Fruit fly (Drosophila melanogaster) whole organism, embryonic: Measurements from ENCODE around the gene CG14424.

Experiments
- Ada2b ChIP-seq: fragments of 200-800 bp; sonication (Bioruptor generic); IDR thresholded peaks from 2 replicates; pipeline ENCODE4 v1.3.6; 2022; ENCODE audit warnings: missing biosample characterization, missing genetic modification characterization
- Atf6 ChIP-seq: fragments of 200-800 bp; sonication (Bioruptor generic); IDR thresholded peaks from 2 replicates; pipeline ENCODE4 v1.3.6; 2022; ENCODE audit warnings: missing biosample characterization, missing genetic modification characterization
- CG10565 ChIP-seq: fragments of 200-800 bp; sonication (Bioruptor generic); optimal IDR thresholded peaks from 3 replicates; lab custom pipeline; 2016; ENCODE audit warnings: missing biosample characterization, mild to moderate bottlenecking, missing genetic modification characterization
- CG11247 ChIP-seq: fragments of 200-800 bp; sonication (Bioruptor generic); IDR thresholded peaks from 2 replicates; pipeline ENCODE4 v1.3.6; 2022; ENCODE audit warnings: missing biosample characterization, missing genetic modification characterization
- CG11456 ChIP-seq: fragments of 200-800 bp; sonication (Bioruptor generic); IDR thresholded peaks from 3 replicates; pipeline ENCODE4 v1.3.6; 2022; ENCODE audit warnings: missing biosample characterization, missing genetic modification characterization
- CG12769 ChIP-seq: fragments of 200-800 bp; sonication (Bioruptor generic); optimal IDR thresholded peaks from 2 replicates; lab custom pipeline; 2019; ENCODE audit warnings: missing biosample characterization, mild to moderate bottlenecking, missing genetic modification characterization, moderate library complexity
- CG14860 ChIP-seq: fragments of 200-800 bp; sonication (Bioruptor generic); IDR thresholded peaks from 3 replicates; pipeline ENCODE4 v1.3.6; 2022; ENCODE audit warnings: missing biosample characterization, missing genetic modification characterization; ENCODE audit not compliant: partially characterized antibody
- CG15269 ChIP-seq: fragments of 200-800 bp; sonication (Bioruptor generic); optimal IDR thresholded peaks from 2 replicates; lab custom pipeline; 2018; ENCODE audit warnings: missing biosample characterization, mild to moderate bottlenecking, missing genetic modification characterization, moderate library complexity
- CG15514 ChIP-seq: fragments of 200-800 bp; sonication (Bioruptor generic); optimal IDR thresholded peaks from 3 replicates; lab custom pipeline; 2017; ENCODE audit warnings: missing biosample characterization, missing genetic modification characterization, mild to moderate bottlenecking, moderate library complexity, missing genetic modification reagents
- CG15601 ChIP-seq: fragments of 200-800 bp; sonication (Bioruptor generic); optimal IDR thresholded peaks from 3 replicates; lab custom pipeline; 2019; ENCODE audit warnings: missing biosample characterization, mild to moderate bottlenecking, missing genetic modification characterization, moderate library complexity
- CG1603 ChIP-seq: fragments of 200-800 bp; sonication (Bioruptor generic); optimal IDR thresholded peaks from 2 replicates; lab custom pipeline; 2019; ENCODE audit warnings: missing biosample characterization, mild to moderate bottlenecking, missing genetic modification characterization, moderate library complexity
- CG18599 ChIP-seq: fragments of 200-800 bp; sonication (Bioruptor generic); optimal IDR thresholded peaks from 3 replicates; lab custom pipeline; 2017; ENCODE audit warnings: missing biosample characterization, missing genetic modification characterization, mild to moderate bottlenecking, moderate library complexity, missing genetic modification reagents
- CG2120 ChIP-seq: fragments of 200-800 bp; sonication (Bioruptor generic); optimal IDR thresholded peaks from 3 replicates; lab custom pipeline; 2016; ENCODE audit warnings: missing biosample characterization, missing genetic modification characterization
- CG43689 ChIP-seq: fragments of 200-800 bp; sonication (Bioruptor generic); IDR thresholded peaks from 2 replicates; pipeline ENCODE4 v1.3.6; 2022; ENCODE audit warnings: missing biosample characterization, missing genetic modification characterization
- CG6683 ChIP-seq: fragments of 200-800 bp; sonication (Bioruptor generic); optimal IDR thresholded peaks from 2 replicates; lab custom pipeline; 2017; ENCODE audit warnings: missing biosample characterization, mild to moderate bottlenecking, missing genetic modification characterization, missing genetic modification reagents
- CG6689 ChIP-seq: fragments of 200-800 bp; sonication (Bioruptor generic); IDR thresholded peaks from 2 replicates; pipeline ENCODE4 v1.3.6; 2022; ENCODE audit warnings: missing biosample characterization, missing genetic modification characterization
- CG7556 ChIP-seq: fragments of 200-800 bp; sonication (Bioruptor generic); optimal IDR thresholded peaks from 2 replicates; lab custom pipeline; 2017; ENCODE audit warnings: missing biosample characterization, mild to moderate bottlenecking, missing genetic modification characterization
- CG9932 ChIP-seq: fragments of 200-800 bp; sonication (Bioruptor generic); IDR thresholded peaks from 2 replicates; pipeline ENCODE4 v1.3.6; 2022; ENCODE audit warnings: missing biosample characterization, missing genetic modification characterization
- CTCF ChIP-seq: fragments of 200-800 bp; sonication (Bioruptor generic); optimal IDR thresholded peaks from 2 replicates; lab custom pipeline; 2017; ENCODE audit warnings: missing biosample characterization, mild to moderate bottlenecking, missing genetic modification characterization, moderate library complexity
- D ChIP-seq, 2 experiments: fragments of 200-800 bp in 1 of 2; fragments of >200 bp in 1 of 2; sonication (Bioruptor generic) in 1 of 2; optimal IDR thresholded peaks; 2 replicates in 1 of 2; 3 replicates in 1 of 2; lab custom pipeline; 2017; ENCODE audit warnings: mild to moderate bottlenecking in 1 of 2, missing biosample characterization in 1 of 2, missing genetic modification characterization in 1 of 2, missing genetic modification reagents in 1 of 2
- Dad ChIP-seq: fragments of 200-800 bp; sonication (Bioruptor generic); optimal IDR thresholded peaks from 3 replicates; lab custom pipeline; 2016; ENCODE audit warnings: missing biosample characterization, missing genetic modification characterization
- Dbx ChIP-seq: fragments of 200-800 bp; sonication (Bioruptor generic); IDR thresholded peaks from 3 replicates; pipeline ENCODE4 v1.3.6; 2022; ENCODE audit warnings: missing biosample characterization, missing genetic modification characterization
- Dek ChIP-seq: fragments of 200-800 bp; sonication (Bioruptor generic); optimal IDR thresholded peaks from 3 replicates; lab custom pipeline; 2019; ENCODE audit warnings: missing biosample characterization, mild to moderate bottlenecking, missing genetic modification characterization, moderate library complexity
- E2f2 ChIP-seq: fragments of 200-800 bp; sonication (Bioruptor generic); IDR thresholded peaks from 2 replicates; pipeline ENCODE4 v1.3.6; 2022; ENCODE audit warnings: missing biosample characterization, missing genetic modification characterization
- Eip74EF ChIP-seq, 2 experiments: fragments of 200-800 bp in 1 of 2; fragments of >200 bp in 1 of 2; sonication (Bioruptor generic) in 1 of 2; optimal IDR thresholded peaks; 2 replicates each; lab custom pipeline; 2017 to 2019; ENCODE audit warnings: missing biosample characterization in 2 of 2, missing genetic modification characterization in 2 of 2, mild to moderate bottlenecking in 1 of 2, moderate library complexity in 1 of 2
- Gug ChIP-seq: fragments of 200-800 bp; sonication (Bioruptor generic); IDR thresholded peaks from 4 replicates; pipeline ENCODE4 v1.3.6; 2022; ENCODE audit warnings: missing biosample characterization, missing genetic modification characterization
- HmgZ ChIP-seq: fragments of 200-800 bp; sonication (Bioruptor generic); optimal IDR thresholded peaks from 2 replicates; lab custom pipeline; 2018; ENCODE audit warnings: missing biosample characterization, mild to moderate bottlenecking, missing genetic modification characterization
- Max ChIP-seq: fragments of 200-800 bp; sonication (Bioruptor generic); optimal IDR thresholded peaks from 2 replicates; lab custom pipeline; 2016; ENCODE audit warnings: missing biosample characterization, mild to moderate bottlenecking, missing genetic modification characterization
- Med ChIP-seq: fragments of 200-800 bp; sonication (Bioruptor generic); peaks from one replicate; lab custom pipeline; 2016; ENCODE audit warnings: missing biosample characterization, missing genetic modification characterization, mild to moderate bottlenecking, inconsistent platforms, moderate library complexity
- Oaz ChIP-seq: fragments of 200-800 bp; sonication (Bioruptor generic); IDR thresholded peaks from 2 replicates; pipeline ENCODE4 v1.3.6; 2022; ENCODE audit warnings: missing biosample characterization, missing genetic modification characterization
- Optix ChIP-seq: fragments of 200-800 bp; sonication (Bioruptor generic); IDR thresholded peaks from 3 replicates; pipeline ENCODE4 v1.3.6; 2022; ENCODE audit warnings: missing biosample characterization, missing genetic modification characterization
- Ptx1 ChIP-seq: fragments of 200-800 bp; sonication (Bioruptor generic); IDR thresholded peaks from 2 replicates; pipeline ENCODE4 v1.3.6; 2022; ENCODE audit warnings: missing biosample characterization, missing genetic modification characterization
- Rfx ChIP-seq: fragments of 200-800 bp; sonication (Bioruptor generic); IDR thresholded peaks from 2 replicates; pipeline ENCODE4 v1.3.6; 2022; ENCODE audit warnings: missing biosample characterization, missing genetic modification characterization
- YL-1 ChIP-seq: fragments of 200-800 bp; sonication (Bioruptor generic); optimal IDR thresholded peaks from 3 replicates; lab custom pipeline; 2017; ENCODE audit warnings: missing biosample characterization, mild to moderate bottlenecking, missing genetic modification characterization
- chn ChIP-seq: fragments of 200-800 bp; sonication (Bioruptor generic); optimal IDR thresholded peaks from 2 replicates; lab custom pipeline; 2016; ENCODE audit warnings: missing biosample characterization, missing genetic modification characterization
- gem ChIP-seq: fragments of 200-800 bp; sonication (Bioruptor generic); optimal IDR thresholded peaks from 2 replicates; lab custom pipeline; 2019; ENCODE audit warnings: missing biosample characterization, mild to moderate bottlenecking, missing genetic modification characterization, moderate library complexity
- grau ChIP-seq: fragments of 200-800 bp; optimal IDR thresholded peaks from 3 replicates; lab custom pipeline; 2019; ENCODE audit warnings: missing biosample characterization, mild to moderate bottlenecking, missing genetic modification characterization, moderate library complexity
- gt ChIP-seq: fragments of 200-800 bp; sonication (Bioruptor generic); IDR thresholded peaks from 2 replicates; pipeline ENCODE4 v1.3.6; 2022; ENCODE audit warnings: missing biosample characterization, missing genetic modification characterization
- hkb ChIP-seq, 2 experiments: fragments of 200-800 bp in 1 of 2; fragments of >200 bp in 1 of 2; sonication (Bioruptor generic) in 1 of 2; IDR thresholded peaks in 1 of 2; optimal IDR thresholded peaks in 1 of 2; 2 replicates each; pipeline versions ENCODE4 v1.3.6 to Lab custom; 2017 to 2022; ENCODE audit warnings: missing biosample characterization in 1 of 2, missing genetic modification characterization in 1 of 2
- insv ChIP-seq, 2 experiments: fragments of 200-800 bp; sonication (Bioruptor generic); optimal IDR thresholded peaks; 3 replicates each; lab custom pipeline; 2016 to 2018; ENCODE audit warnings: missing biosample characterization in 2 of 2, missing genetic modification characterization in 2 of 2
- lab ChIP-seq: fragments of 200-800 bp; sonication (Bioruptor generic); optimal IDR thresholded peaks from 3 replicates; lab custom pipeline; 2017; ENCODE audit warnings: missing biosample characterization, missing genetic modification characterization, mild to moderate bottlenecking, moderate library complexity, missing genetic modification reagents
- lmd ChIP-seq: fragments of 200-800 bp; sonication (Bioruptor generic); IDR thresholded peaks from 2 replicates; pipeline ENCODE4 v1.3.6; 2022; ENCODE audit warnings: missing biosample characterization, missing genetic modification characterization
- oc ChIP-seq: fragments of 200-800 bp; sonication (Bioruptor generic); optimal IDR thresholded peaks from 2 replicates; lab custom pipeline; 2018; ENCODE audit warnings: missing biosample characterization, mild to moderate bottlenecking, missing genetic modification characterization, moderate library complexity
- rib ChIP-seq: fragments of 200-800 bp; sonication (Bioruptor generic); IDR thresholded peaks from 2 replicates; pipeline ENCODE4 v1.3.6; 2022; ENCODE audit warnings: missing biosample characterization, missing genetic modification characterization
- row ChIP-seq: fragments of 200-800 bp; sonication (Bioruptor generic); IDR thresholded peaks from 3 replicates; pipeline ENCODE4 v1.3.6; 2022; ENCODE audit warnings: missing biosample characterization, missing genetic modification characterization
- slbo ChIP-seq: fragments of 200-800 bp; sonication (Bioruptor generic); IDR thresholded peaks from 2 replicates; pipeline ENCODE4 v1.3.6; 2022; ENCODE audit warnings: missing biosample characterization, missing genetic modification characterization
- ssp ChIP-seq: fragments of 200-800 bp; sonication (Bioruptor generic); IDR thresholded peaks from 2 replicates; pipeline ENCODE4 v1.3.6; 2022; ENCODE audit warnings: missing biosample characterization, missing genetic modification characterization
- toy ChIP-seq: fragments of 200-800 bp; sonication (Bioruptor generic); IDR thresholded peaks from 2 replicates; pipeline ENCODE4 v1.3.6; 2022; ENCODE audit warnings: missing biosample characterization, missing genetic modification characterization
- vvl ChIP-seq: fragments of 200-800 bp; sonication (Bioruptor generic); IDR thresholded peaks from 2 replicates; pipeline ENCODE4 v1.3.6; 2022; ENCODE audit warnings: missing biosample characterization, missing genetic modification characterization

CG14424 gene

DNA sequence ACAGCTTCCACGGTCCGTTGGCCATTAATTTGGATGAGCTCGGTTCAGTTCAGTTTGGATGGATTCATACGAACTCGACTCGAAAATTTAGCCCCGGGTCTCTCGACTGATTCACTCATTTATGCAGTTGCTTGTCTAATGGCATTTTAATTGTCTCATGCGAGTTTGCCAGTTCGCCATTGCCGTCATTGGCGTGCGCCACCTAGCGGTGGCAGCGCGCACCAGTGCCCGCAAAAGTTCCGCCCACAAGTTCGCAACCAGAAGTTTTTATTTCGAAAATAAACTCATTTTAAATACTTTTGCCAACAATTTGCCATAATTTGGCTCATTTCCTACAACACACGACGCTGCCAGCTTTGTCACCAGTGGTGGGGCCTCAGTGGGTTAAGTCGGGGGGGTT is 11.9 kb downstream of the CG14424 start:
- TF ChIP-seq CTCF (peak; percentile 77), rib (GFP tag; lab: Robert Waterston, UW) (no peak), CG11247 (GFP tag; lab: Robert Waterston, UW) (0 out of 2 replicates have a peak, but pooled peaks have one; percentile 10), toy (GFP tag; lab: Robert Waterston, UW) (no peak), oc (tag; lab: Kevin White, UChicago) (no peak)

DNA sequence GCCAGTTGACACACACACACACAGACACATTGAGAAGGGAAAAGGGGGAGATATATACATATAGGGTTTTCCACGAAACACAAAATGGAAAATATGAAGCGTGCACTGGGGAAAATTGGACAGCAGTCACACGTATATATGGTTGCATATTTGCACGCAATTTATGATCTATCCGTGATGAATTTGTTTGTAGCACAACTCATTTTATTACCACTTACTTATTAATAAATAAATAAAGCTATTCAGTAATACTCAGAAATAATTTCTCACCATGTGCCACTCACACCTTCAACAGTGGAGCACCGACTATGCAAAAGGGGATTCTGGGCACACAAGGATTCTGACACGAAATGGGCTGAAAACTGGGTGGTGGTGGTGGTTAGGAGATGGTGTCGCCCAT is 13.0 kb downstream of the CG14424 start:
- TF ChIP-seq Dad (GFP tag; lab: Kevin White, UChicago) (no peak), CG43689 (GFP tag; lab: Robert Waterston, UW) (no peak), Rfx (GFP tag; lab: Robert Waterston, UW) (0 out of 2 replicates have a peak, but pooled peaks have one; percentile 30), CG6683 (GFP tag; lab: Kevin White, UChicago) (no peak), CG14860 (GFP tag; lab: Robert Waterston, UW) (no peak), E2f2 (GFP tag; lab: Robert Waterston, UW) (no peak), CG9932 (GFP tag; lab: Robert Waterston, UW) (no peak), CG7556 (no peak), gem (tag; lab: Kevin White, UChicago) (peak; percentile 22), CG18599 (GFP tag; lab: Kevin White, UChicago) (peak; percentile 63), ssp (GFP tag; lab: Robert Waterston, UW) (no peak), chn (GFP tag; lab: Kevin White, UChicago) (no peak), Med (peak; percentile 64), grau (tag; lab: Kevin White, UChicago) (peak; percentile 12), lab (peak; percentile 42), D (optimal IDR thresholded peaks at IDR 0.05; lab: Kevin White, UChicago) (no peak), D (GFP tag; optimal IDR thresholded peaks at IDR 0.05; lab: Kevin White, UChicago) (no peak), CG10565 (GFP tag; lab: Kevin White, UChicago) (no peak), vvl (GFP tag; lab: Robert Waterston, UW) (0 out of 2 replicates have a peak, but pooled peaks have one; percentile 11), HmgZ (tag; lab: Kevin White, UChicago) (no peak), CG11456 (0 out of 3 replicates have a peak, but pooled peaks have one; percentile 21), lmd (peak; percentile 41), Max (GFP tag; lab: Kevin White, UChicago) (no peak), Dbx (GFP tag; lab: Robert Waterston, UW) (no peak), CG2120 (GFP tag; lab: Kevin White, UChicago) (peak; percentile 5), Dek (tag; lab: Kevin White, UChicago) (no peak), insv (GFP tag; optimal IDR thresholded peaks at IDR 0.05; lab: Kevin White, UChicago) (no peak), Oaz (GFP tag; lab: Robert Waterston, UW) (0 out of 2 replicates have a peak, but pooled peaks have one; percentile 13), CG1603 (tag; lab: Kevin White, UChicago) (peak; percentile 1), Atf6 (GFP tag; lab: Robert Waterston, UW) (no peak), CG15601 (tag; lab: Kevin White, UChicago) (no peak), CG12769 (no peak), row (peak; percentile 52; the same call in 2 of the 3 replicates), Eip74EF (GFP tag; optimal IDR thresholded peaks at IDR 0.05; lab: Kevin White, UChicago) (no peak), slbo (GFP tag; lab: Robert Waterston, UW) (peak; percentile 38; the same call in 1 of the 2 replicates), gt (GFP tag; lab: Robert Waterston, UW) (no peak), Ptx1 (GFP tag; lab: Robert Waterston, UW) (peak; percentile 22; the same call in 1 of the 2 replicates), Ada2b (GFP tag; lab: Robert Waterston, UW) (0 out of 2 replicates have a peak, but pooled peaks have one; percentile 26), Optix (GFP tag; lab: Robert Waterston, UW) (no peak), CG15269 (tag; lab: Kevin White, UChicago) (peak; percentile 13), YL-1 (GFP tag; lab: Kevin White, UChicago) (no peak), CG15514 (GFP tag; lab: Kevin White, UChicago) (no peak), hkb (optimal IDR thresholded peaks at IDR 0.05; lab: Kevin White, UChicago) (no peak), hkb (GFP tag; IDR thresholded peaks at IDR 0.05; lab: Robert Waterston, UW) (no peak), Gug (peak; percentile 8; the same call in 1 of the 4 replicates), CG6689 (0 out of 2 replicates have a peak, but pooled peaks have one; percentile 16)
